Fruit fly (Drosophila melanogaster) whole organism, wandering third instar larva: ENCODE data around the gene CG7218.

ENCODE experiments used
- Abd-B ChIP-seq: fragments of >200 bp; optimal IDR thresholded peaks from 2 replicates; lab custom pipeline; 2017; ENCODE audit warnings: missing biosample characterization, missing genetic modification characterization
- CG32264 ChIP-seq: fragments of 200-800 bp; sonication (Bioruptor generic); optimal IDR thresholded peaks from 2 replicates; lab custom pipeline; 2016; ENCODE audit warnings: missing biosample characterization, missing genetic modification characterization
- CG9705 ChIP-seq: fragments of 200-800 bp; sonication (Bioruptor generic); optimal IDR thresholded peaks from 2 replicates; lab custom pipeline; 2018; ENCODE audit warnings: missing biosample characterization, mild to moderate bottlenecking, missing genetic modification characterization
- CrebA ChIP-seq: fragments of 200-800 bp; sonication (Bioruptor generic); optimal IDR thresholded peaks from 2 replicates; lab custom pipeline; 2016; ENCODE audit warnings: missing biosample characterization, mild to moderate bottlenecking, missing genetic modification characterization, borderline replicate concordance
- Dfd ChIP-seq: fragments of >200 bp; optimal IDR thresholded peaks from 2 replicates; lab custom pipeline; 2017; ENCODE audit warnings: missing biosample characterization, missing genetic modification characterization
- Dif ChIP-seq: fragments of 200-275, 200-300 bp; sonication (Bioruptor generic); optimal IDR thresholded peaks from 2 replicates; lab custom pipeline; 2018; ENCODE audit warnings: missing biosample characterization, missing genetic modification characterization; ENCODE audit not compliant: partially characterized antibody
- GATAd ChIP-seq: sonication (Bioruptor generic); optimal IDR thresholded peaks from 2 replicates; lab custom pipeline; 2016; ENCODE audit warnings: missing biosample characterization, missing genetic modification characterization
- HLH106 ChIP-seq: fragments of 200-800 bp; optimal IDR thresholded peaks from 3 replicates; lab custom pipeline; 2019; ENCODE audit warnings: missing biosample characterization, mild to moderate bottlenecking, missing genetic modification characterization, moderate library complexity
- Hnf4 ChIP-seq: fragments of 200-800 bp; sonication (Bioruptor generic); optimal IDR thresholded peaks from 2 replicates; lab custom pipeline; 2016; ENCODE audit warnings: missing biosample characterization, mild to moderate bottlenecking, missing genetic modification characterization
- Hr78 ChIP-seq: fragments of >200 bp; optimal IDR thresholded peaks from 2 replicates; lab custom pipeline; 2017; ENCODE audit warnings: missing biosample characterization, missing genetic modification characterization
- Hr83 ChIP-seq: fragments of 200-300 bp; sonication (Bioruptor generic); optimal IDR thresholded peaks from 2 replicates; lab custom pipeline; 2016; ENCODE audit warnings: missing biosample characterization, mild to moderate bottlenecking, missing genetic modification characterization, moderate library complexity; ENCODE audit not compliant: poor library complexity, severe bottlenecking
- Jra ChIP-seq: sonication (Bioruptor generic); optimal IDR thresholded peaks from 2 replicates; lab custom pipeline; 2016; ENCODE audit warnings: missing biosample characterization, missing genetic modification characterization
- Mio ChIP-seq: sonication (Bioruptor generic); optimal IDR thresholded peaks from 2 replicates; lab custom pipeline; 2016; ENCODE audit warnings: missing biosample characterization, missing genetic modification characterization
- Myc ChIP-seq: fragments of >200 bp; optimal IDR thresholded peaks from 2 replicates; lab custom pipeline; 2017
- N ChIP-seq: fragments of >200 bp; optimal IDR thresholded peaks from 2 replicates; lab custom pipeline; 2018; ENCODE audit warnings: missing biosample characterization, missing external identifiers, missing genetic modification characterization
- OdsH ChIP-seq: fragments of 200-800 bp; sonication (Bioruptor generic); optimal IDR thresholded peaks from 2 replicates; lab custom pipeline; 2016; ENCODE audit warnings: missing biosample characterization, mild to moderate bottlenecking, missing genetic modification characterization
- Rel ChIP-seq, 2 experiments: fragments of 200-800 bp; sonication (Bioruptor generic) in 1 of 2; optimal IDR thresholded peaks; 2 replicates in 1 of 2; 3 replicates in 1 of 2; lab custom pipeline; 2016 to 2019; ENCODE audit warnings: mild to moderate bottlenecking in 2 of 2, missing biosample characterization in 2 of 2, missing genetic modification characterization in 2 of 2, moderate library complexity in 1 of 2
- Sp1 ChIP-seq: fragments of 200-800 bp; sonication (Bioruptor generic); optimal IDR thresholded peaks from 3 replicates; lab custom pipeline; 2019; ENCODE audit warnings: missing biosample characterization, mild to moderate bottlenecking, missing genetic modification characterization, moderate library complexity
- Vsx2 ChIP-seq: fragments of 200-300, 225-300 bp; sonication (Bioruptor generic); optimal IDR thresholded peaks from 2 replicates; lab custom pipeline; 2018; ENCODE audit warnings: missing biosample characterization, missing genetic modification characterization; ENCODE audit not compliant: partially characterized antibody
- br ChIP-seq: fragments of 200-800 bp; sonication (Bioruptor generic); optimal IDR thresholded peaks from 2 replicates; lab custom pipeline; 2016; ENCODE audit warnings: missing biosample characterization, missing genetic modification characterization
- brk ChIP-seq: fragments of 200-800 bp; sonication (Bioruptor generic); optimal IDR thresholded peaks from 2 replicates; lab custom pipeline; 2016; ENCODE audit warnings: missing biosample characterization, mild to moderate bottlenecking, missing genetic modification characterization
- dl ChIP-seq, 2 experiments: fragments of 175-275, 200-275 bp in 1 of 2; fragments of 200-275 bp in 1 of 2; sonication (Bioruptor generic); optimal IDR thresholded peaks; lab custom pipeline; 2018; ENCODE audit warnings: mild to moderate bottlenecking in 2 of 2, missing biosample characterization in 2 of 2, missing genetic modification characterization in 2 of 2, moderate library complexity in 2 of 2; ENCODE audit not compliant: partially characterized antibody in 2 of 2, insufficient read depth in 1 of 2
- dmrt93B ChIP-seq: fragments of 200-800 bp; sonication (Bioruptor generic); optimal IDR thresholded peaks from 2 replicates; lab custom pipeline; 2018; ENCODE audit warnings: missing biosample characterization, mild to moderate bottlenecking, missing genetic modification characterization
- dsf ChIP-seq: sonication (Bioruptor generic); optimal IDR thresholded peaks from 2 replicates; lab custom pipeline; 2016; ENCODE audit warnings: missing biosample characterization, missing genetic modification characterization, borderline replicate concordance
- ey ChIP-seq: fragments of 200-800 bp; sonication (Bioruptor generic); optimal IDR thresholded peaks from 2 replicates; lab custom pipeline; 2016; ENCODE audit warnings: missing biosample characterization, missing genetic modification characterization
- foxo ChIP-seq, 2 experiments: fragments of 200-800 bp; sonication (Bioruptor generic); optimal IDR thresholded peaks; 2 replicates in 1 of 2; 3 replicates in 1 of 2; lab custom pipeline; 2016 to 2017; ENCODE audit warnings: missing biosample characterization in 2 of 2, missing genetic modification characterization in 2 of 2
- fru ChIP-seq: fragments of 200-800 bp; sonication (Bioruptor generic); optimal IDR thresholded peaks from 3 replicates; lab custom pipeline; 2016; ENCODE audit warnings: missing biosample characterization, mild to moderate bottlenecking, missing genetic modification characterization
- h ChIP-seq: fragments of 200-800 bp; sonication (Bioruptor generic); optimal IDR thresholded peaks from 3 replicates; lab custom pipeline; 2016; ENCODE audit warnings: missing biosample characterization, mild to moderate bottlenecking, missing genetic modification characterization
- jim ChIP-seq: fragments of 175-275, 200-325 bp; sonication (Bioruptor generic); optimal IDR thresholded peaks from 2 replicates; lab custom pipeline; 2016; ENCODE audit warnings: missing biosample characterization, mild to moderate bottlenecking, missing genetic modification characterization
- lola ChIP-seq: fragments of >200 bp; optimal IDR thresholded peaks from 2 replicates; lab custom pipeline; 2017; ENCODE audit warnings: missing biosample characterization, missing genetic modification characterization
- pan ChIP-seq: fragments of >200 bp; optimal IDR thresholded peaks from 2 replicates; lab custom pipeline; 2017
- psq ChIP-seq: fragments of 200-800 bp; sonication (Bioruptor generic); optimal IDR thresholded peaks from 3 replicates; lab custom pipeline; 2017; ENCODE audit warnings: missing biosample characterization, mild to moderate bottlenecking, missing genetic modification characterization, moderate library complexity
- rgr ChIP-seq: fragments of 200-800 bp; sonication (Bioruptor generic); optimal IDR thresholded peaks from 3 replicates; lab custom pipeline; 2016; ENCODE audit warnings: missing biosample characterization, mild to moderate bottlenecking, missing genetic modification characterization
- sage ChIP-seq: fragments of 200-800 bp; sonication (Bioruptor generic); optimal IDR thresholded peaks from 2 replicates; lab custom pipeline; 2016; ENCODE audit warnings: missing biosample characterization, mild to moderate bottlenecking, missing genetic modification characterization
- sv ChIP-seq: fragments of 200-800 bp; sonication (Bioruptor generic); optimal IDR thresholded peaks from 3 replicates; lab custom pipeline; 2016; ENCODE audit warnings: missing biosample characterization, missing genetic modification characterization
- tai ChIP-seq: sonication (Bioruptor generic); optimal IDR thresholded peaks from 2 replicates; lab custom pipeline; 2016; ENCODE audit warnings: missing biosample characterization, missing genetic modification characterization
- usp ChIP-seq: fragments of >200 bp; optimal IDR thresholded peaks from 2 replicates; lab custom pipeline; 2017; ENCODE audit warnings: missing biosample characterization, missing genetic modification characterization
- woc ChIP-seq: sonication (Bioruptor generic); optimal IDR thresholded peaks from 2 replicates; lab custom pipeline; 2016; ENCODE audit warnings: missing biosample characterization, mild to moderate bottlenecking, missing genetic modification characterization

Gene CG7218

dm6 chr3R:18146629-18147028 lies 17.6 kb downstream of the CG7218 start:
- TF ChIP-seq Rel (GFP tag; optimal IDR thresholded peaks at IDR 0.05; lab: Kevin White, UChicago) (no peak), Rel (tag; optimal IDR thresholded peaks at IDR 0.05; lab: Kevin White, UChicago) (no peak), usp (no peak), h (GFP tag; lab: Kevin White, UChicago) (no peak), Jra (GFP tag; lab: Kevin White, UChicago) (no peak), fru (GFP tag; lab: Kevin White, UChicago) (peak; percentile 6), psq (GFP tag; lab: Kevin White, UChicago) (no peak), Dfd (no peak), brk (GFP tag; lab: Kevin White, UChicago) (no peak)

dm6 chr3R:18144853-18145252 lies 19.3 kb downstream of the CG7218 start:
- TF ChIP-seq dmrt93B (no peak), HLH106 (no peak), CG9705 (GFP tag; lab: Kevin White, UChicago) (no peak), dl (GFP tag; optimal IDR thresholded peaks at IDR 0.05; lab: Kevin White, UChicago; ENCODE audit: insufficient read depth in 1 of 2, partially characterized antibody in 2 of 2) (no peak), rgr (GFP tag; lab: Kevin White, UChicago) (no peak)
- TF ChIP-seq, all 38 proteins: peak for 0

dm6 chr3R:18130720-18131119 lies 33.5 kb downstream of the CG7218 start:
- TF ChIP-seq ey (no peak), Dfd (peak; percentile 89)

dm6 chr3R:18125023-18125630 lies 39.1 kb downstream of the CG7218 start:
- TF ChIP-seq Hnf4 (peak; percentile 67), sage (peak; percentile 19), Sp1 (peak; percentile 60), tai (peak; percentile 40), Dif (GFP tag; lab: Kevin White, UChicago) (no peak), Dfd (no peak), sv (GFP tag; lab: Kevin White, UChicago) (peak; percentile 45), Rel (GFP tag; optimal IDR thresholded peaks at IDR 0.05; lab: Kevin White, UChicago) (no peak), Rel (tag; optimal IDR thresholded peaks at IDR 0.05; lab: Kevin White, UChicago) (no peak), Jra (GFP tag; lab: Kevin White, UChicago) (peak; percentile 29), Abd-B (no peak), psq (GFP tag; lab: Kevin White, UChicago) (peak; percentile 58), h (GFP tag; lab: Kevin White, UChicago) (peak; percentile 84), OdsH (GFP tag; lab: Kevin White, UChicago) (peak; percentile 69), Mio (GFP tag; lab: Kevin White, UChicago) (no peak), foxo (GFP tag; optimal IDR thresholded peaks at IDR 0.05; lab: Kevin White, UChicago) (peak in 1 of 2 experiments; percentile 81), woc (peak; percentile 69), dmrt93B (peak; percentile 57), Vsx2 (GFP tag; lab: Kevin White, UChicago) (no peak), jim (GFP tag; lab: Kevin White, UChicago) (no peak), br (peak; percentile 77), pan (no peak), Hr78 (no peak), fru (GFP tag; lab: Kevin White, UChicago) (peak; percentile 81), HLH106 (peak; percentile 89), usp (no peak), CG32264 (peak; percentile 21), N (GFP tag; lab: Kevin White, UChicago) (no peak), brk (GFP tag; lab: Kevin White, UChicago) (no peak), lola (no peak), Myc (no peak), CG9705 (GFP tag; lab: Kevin White, UChicago) (peak; percentile 57), CrebA (GFP tag; lab: Kevin White, UChicago) (no peak), rgr (GFP tag; lab: Kevin White, UChicago) (peak; percentile 74), GATAd (GFP tag; lab: Kevin White, UChicago) (no peak), ey (peak; percentile 81), dsf (GFP tag; lab: Kevin White, UChicago) (no peak), Hr83 (no peak), dl (GFP tag; optimal IDR thresholded peaks at IDR 0.05; lab: Kevin White, UChicago; ENCODE audit: insufficient read depth in 1 of 2, partially characterized antibody in 2 of 2) (no peak)
